Worm (Caenorhabditis elegans) whole organism, L4 larva: ENCODE results near the gene R11.3.

Source experiments
- D1046.2 ChIP-seq: fragments of 200-800 bp; sonication (Bioruptor generic); IDR thresholded peaks from 2 replicates; pipeline ENCODE4 v1.3.6; 2022; ENCODE audit warnings: missing genetic modification characterization, missing compliant biosample characterization
- F10B5.3 ChIP-seq: sonication (generic microtip); optimal IDR thresholded peaks from 2 replicates; lab custom pipeline; 2016; ENCODE audit warnings: mild to moderate bottlenecking, missing genetic modification characterization, missing compliant biosample characterization
- F26F4.8 ChIP-seq: fragments of 200-800 bp; sonication (Bioruptor generic); conservative IDR thresholded peaks from 2 replicates; pipeline ENCODE4 v1.3.6; 2022; ENCODE audit warnings: missing genetic modification characterization, missing compliant biosample characterization
- F37D6.2 ChIP-seq: sonication (generic microtip); optimal IDR thresholded peaks from 2 replicates; lab custom pipeline; 2016; ENCODE audit warnings: mild to moderate bottlenecking, missing genetic modification characterization, missing compliant biosample characterization
- F44E2.7 ChIP-seq: fragments of 200-800 bp; sonication (Bioruptor generic); IDR thresholded peaks from 2 replicates; pipeline ENCODE4 v2.1.2; 2022; ENCODE audit warnings: missing genetic modification characterization, missing compliant biosample characterization
- R02D3.7 ChIP-seq: fragments of 150-350 bp; sonication (generic microtip); optimal IDR thresholded peaks from 3 replicates; lab custom pipeline; 2014; ENCODE audit warnings: missing biosample characterization, missing genetic modification characterization
- ZK337.2 ChIP-seq: fragments of 200-800 bp; sonication (Bioruptor generic); IDR thresholded peaks from 2 replicates; pipeline ENCODE4 v1.3.6; 2022; ENCODE audit warnings: missing genetic modification reagents, missing genetic modification characterization, missing compliant biosample characterization
- aha-1 ChIP-seq: fragments of 150-350 bp; peaks from one replicate; lab custom pipeline; 2014; ENCODE audit warnings: missing biosample characterization, missing genetic modification characterization
- aly-2 ChIP-seq: sonication (generic microtip); optimal IDR thresholded peaks from 2 replicates; lab custom pipeline; 2018; ENCODE audit warnings: missing biosample characterization, missing genetic modification characterization
- attf-4 ChIP-seq: sonication (generic microtip); optimal IDR thresholded peaks from 3 replicates; lab custom pipeline; 2017; ENCODE audit warnings: missing biosample characterization, missing genetic modification characterization
- ces-1 ChIP-seq: fragments of 150-350 bp; sonication (generic microtip); optimal IDR thresholded peaks from 4 replicates; lab custom pipeline; 2014; ENCODE audit warnings: missing biosample characterization, missing genetic modification reagents, missing genetic modification characterization
- daf-16 ChIP-seq, 3 experiments: sonication (generic microtip); optimal IDR thresholded peaks; 2 replicates each; lab custom pipeline; 2016 to 2017; ENCODE audit warnings: missing genetic modification characterization in 3 of 3, missing genetic modification reagents in 3 of 3, mild to moderate bottlenecking in 2 of 3, missing compliant biosample characterization in 2 of 3, missing biosample characterization in 1 of 3, moderate library complexity in 1 of 3
- daf-19 ChIP-seq: fragments of 200-800 bp; sonication (Bioruptor generic); conservative IDR thresholded peaks from 2 replicates; pipeline ENCODE4 v1.3.6; 2022; ENCODE audit warnings: missing genetic modification characterization, missing compliant biosample characterization
- daf-8 ChIP-seq: fragments of 200-800 bp; sonication (Bioruptor generic); IDR thresholded peaks from 2 replicates; pipeline ENCODE4 v1.3.6; 2022; ENCODE audit warnings: missing genetic modification characterization, missing compliant biosample characterization
- dmd-6 ChIP-seq: fragments of 200-800 bp; sonication (Bioruptor generic); IDR thresholded peaks from 2 replicates; pipeline ENCODE4 v1.3.6; 2022; ENCODE audit warnings: missing genetic modification reagents, missing genetic modification characterization, missing compliant biosample characterization
- duxl-1 ChIP-seq: sonication (generic microtip); optimal IDR thresholded peaks from 2 replicates; lab custom pipeline; 2016; ENCODE audit warnings: mild to moderate bottlenecking, missing genetic modification characterization, moderate library complexity, missing compliant biosample characterization; ENCODE audit not compliant: poor library complexity
- fkh-10 ChIP-seq: fragments of 150-350 bp; optimal IDR thresholded peaks from 2 replicates; lab custom pipeline; 2014; ENCODE audit warnings: missing biosample characterization, missing genetic modification reagents, missing genetic modification characterization
- hlh-11 ChIP-seq: fragments of 200-800 bp; sonication (Bioruptor generic); optimal IDR thresholded peaks from 2 replicates; lab custom pipeline; 2018; ENCODE audit warnings: mild to moderate bottlenecking, missing genetic modification characterization, missing compliant biosample characterization
- hlh-30 ChIP-seq: sonication (generic microtip); optimal IDR thresholded peaks from 2 replicates; lab custom pipeline; 2017; ENCODE audit warnings: antibody characterized with exemption, mild to moderate bottlenecking, missing genetic modification characterization, missing compliant biosample characterization; ENCODE audit not compliant: insufficient read depth
- hmg-1.1 ChIP-seq: fragments of 200-800 bp; sonication (Bioruptor generic); IDR thresholded peaks from 2 replicates; pipeline ENCODE4 v1.3.6; 2022; ENCODE audit warnings: missing genetic modification reagents, missing genetic modification characterization, missing compliant biosample characterization
- lin-13 ChIP-seq: fragments of 150-350 bp; optimal IDR thresholded peaks from 2 replicates; lab custom pipeline; 2014; ENCODE audit warnings: missing biosample characterization, missing genetic modification reagents, missing genetic modification characterization
- lin-29 ChIP-seq: fragments of 200-800 bp; sonication (Bioruptor generic); IDR thresholded peaks from 2 replicates; pipeline ENCODE4 v1.3.6; 2022; ENCODE audit warnings: missing genetic modification reagents, missing genetic modification characterization, missing compliant biosample characterization
- lin-39 ChIP-seq: fragments of 150-350 bp; optimal IDR thresholded peaks from 2 replicates; lab custom pipeline; 2014; ENCODE audit warnings: missing biosample characterization, missing genetic modification reagents, missing genetic modification characterization
- lsy-2 ChIP-seq, 2 experiments: fragments of 150-350 bp in 1 of 2; sonication (generic microtip) in 1 of 2; optimal IDR thresholded peaks; 2 replicates each; lab custom pipeline; 2014 to 2017; ENCODE audit warnings: missing biosample characterization in 2 of 2, missing genetic modification characterization in 2 of 2
- madf-5 ChIP-seq, 2 experiments: fragments of 200-800 bp; sonication (Bioruptor generic); IDR thresholded peaks; 2 replicates each; pipeline ENCODE4 v1.3.6; 2022; ENCODE audit warnings: missing compliant biosample characterization in 2 of 2, missing genetic modification characterization in 2 of 2
- mdl-1 ChIP-seq, 2 experiments: fragments of 150-350 bp in 1 of 2; sonication (generic microtip) in 1 of 2; optimal IDR thresholded peaks; 2 replicates each; lab custom pipeline; 2014 to 2017; ENCODE audit warnings: missing biosample characterization in 2 of 2, missing genetic modification characterization in 2 of 2
- mep-1 ChIP-seq: fragments of 150-350 bp; sonication (generic microtip); optimal IDR thresholded peaks from 3 replicates; lab custom pipeline; 2014; ENCODE audit warnings: missing biosample characterization, missing genetic modification characterization
- mes-2 ChIP-seq: sonication (generic microtip); optimal IDR thresholded peaks from 2 replicates; lab custom pipeline; 2016; ENCODE audit warnings: missing genotype, mild to moderate bottlenecking, missing genetic modification characterization, missing compliant biosample characterization; ENCODE audit not compliant: poor library complexity, severe bottlenecking
- mxl-3 ChIP-seq: fragments of 200-800 bp; sonication (Bioruptor generic); optimal IDR thresholded peaks from 2 replicates; lab custom pipeline; 2018; ENCODE audit warnings: mild to moderate bottlenecking, missing genetic modification characterization, missing compliant biosample characterization
- nhr-102 ChIP-seq: sonication (generic microtip); optimal IDR thresholded peaks from 2 replicates; lab custom pipeline; 2016; ENCODE audit warnings: mild to moderate bottlenecking, missing genetic modification characterization, moderate library complexity, missing compliant biosample characterization
- nhr-111 ChIP-seq: fragments of 200-800 bp; sonication (Bioruptor generic); optimal IDR thresholded peaks from 2 replicates; lab custom pipeline; 2018; ENCODE audit warnings: mild to moderate bottlenecking, missing genetic modification characterization, missing compliant biosample characterization
- nhr-237 ChIP-seq: sonication (generic microtip); optimal IDR thresholded peaks from 2 replicates; lab custom pipeline; 2017; ENCODE audit warnings: missing biosample characterization, missing genetic modification characterization
- nhr-28 ChIP-seq: fragments of 150-350 bp; optimal IDR thresholded peaks from 2 replicates; lab custom pipeline; 2014; ENCODE audit warnings: missing biosample characterization, missing genetic modification characterization
- nhr-48 ChIP-seq: sonication (generic microtip); optimal IDR thresholded peaks from 2 replicates; lab custom pipeline; 2016; ENCODE audit warnings: mild to moderate bottlenecking, missing genetic modification characterization, missing compliant biosample characterization
- nhr-76 ChIP-seq: fragments of 150-350 bp; optimal IDR thresholded peaks from 2 replicates; lab custom pipeline; 2014; ENCODE audit warnings: missing biosample characterization, missing genetic modification characterization
- pha-4 ChIP-seq, 2 experiments: fragments of 150-350 bp in 1 of 2; fragments of 200-800 bp in 1 of 2; sonication (Bioruptor generic) in 1 of 2; IDR thresholded peaks in 1 of 2; optimal IDR thresholded peaks in 1 of 2; 2 replicates each; pipeline versions ENCODE4 v1.3.6 to Lab custom; 2014 to 2022; ENCODE audit warnings: missing genetic modification characterization in 2 of 2, missing genetic modification reagents in 2 of 2, missing biosample characterization in 1 of 2, missing compliant biosample characterization in 1 of 2
- php-3 ChIP-seq: fragments of 200-800 bp; sonication (Bioruptor generic); IDR thresholded peaks from 2 replicates; pipeline ENCODE4 v1.3.6; 2022; ENCODE audit warnings: missing genetic modification reagents, missing genetic modification characterization, missing compliant biosample characterization
- rbr-2 ChIP-seq: sonication (generic microtip); optimal IDR thresholded peaks from 2 replicates; lab custom pipeline; 2016; ENCODE audit warnings: missing genotype, missing genetic modification characterization, missing compliant biosample characterization
- set-16 ChIP-seq: fragments of 200-800 bp; sonication (Bioruptor generic); IDR thresholded peaks from 2 replicates; pipeline ENCODE4 v1.3.6; 2022; ENCODE audit warnings: missing genetic modification reagents, missing genetic modification characterization, missing compliant biosample characterization
- skn-1 ChIP-seq: fragments of 150-350 bp; optimal IDR thresholded peaks from 2 replicates; lab custom pipeline; 2014; ENCODE audit warnings: missing biosample characterization, missing genetic modification characterization
- snpc-4 ChIP-seq: fragments of 150-350 bp; optimal IDR thresholded peaks from 2 replicates; lab custom pipeline; 2014; ENCODE audit warnings: missing biosample characterization, missing genetic modification characterization
- spr-1 ChIP-seq: sonication (generic microtip); optimal IDR thresholded peaks from 2 replicates; lab custom pipeline; 2016; ENCODE audit warnings: mild to moderate bottlenecking, missing genetic modification characterization, missing compliant biosample characterization
- vab-7 ChIP-seq: fragments of 200-800 bp; sonication (Bioruptor generic); IDR thresholded peaks from 2 replicates; pipeline ENCODE4 v1.3.6; 2022; ENCODE audit warnings: missing genetic modification reagents, missing genetic modification characterization, missing compliant biosample characterization
- zfp-3 ChIP-seq: fragments of 200-800 bp; sonication (Bioruptor generic); conservative IDR thresholded peaks from 2 replicates; pipeline ENCODE4 v1.3.6; 2022; ENCODE audit warnings: missing genetic modification reagents, missing genetic modification characterization, missing compliant biosample characterization
- zip-11 ChIP-seq: fragments of 200-800 bp; sonication (Bioruptor generic); IDR thresholded peaks from 2 replicates; pipeline ENCODE4 v1.3.6; 2022; ENCODE audit warnings: missing genetic modification characterization, missing compliant biosample characterization

The R11.3 gene

ce11 chrX:16156891-16157290 is 42.2 kb downstream of the R11.3 start:
- TF ChIP-seq dmd-6 (GFP tag; lab: Robert Waterston, UW) (peak; percentile 37; the same call in 1 of the 2 replicates), lin-39 (tag; lab: Kevin White, UChicago) (no peak), mxl-3 (GFP tag; lab: Kevin White, UChicago) (peak; percentile 99), lin-13 (GFP tag; lab: Kevin White, UChicago) (no peak), spr-1 (tag; lab: Kevin White, UChicago) (peak; percentile 5), F10B5.3 (no peak), nhr-28 (tag; lab: Kevin White, UChicago) (peak; percentile 90), hlh-30 (tag; lab: Kevin White, UChicago) (peak; percentile 22), duxl-1 (peak; percentile 32), hlh-11 (tag; lab: Kevin White, UChicago) (peak; percentile 62), nhr-48 (peak; percentile 41), hmg-1.1 (GFP tag; lab: Robert Waterston, UW) (0 out of 2 replicates have a peak, but pooled peaks have one; percentile 34), mes-2 (tag; lab: Kevin White, UChicago) (peak; percentile 5), rbr-2 (tag; lab: Kevin White, UChicago) (peak; percentile 1), mep-1 (tag; lab: Kevin White, UChicago) (peak; percentile 55), mdl-1 (tag; optimal IDR thresholded peaks at IDR 0.05; lab: Kevin White, UChicago) (peak in 1 of 2 experiments; percentile 60)

ce11 chrX:16155216-16155991 is 43.6 kb downstream of the R11.3 start:
- TF ChIP-seq R02D3.7 (tag; lab: Kevin White, UChicago) (no peak), daf-19 (GFP tag; lab: Robert Waterston, UW) (no peak), nhr-76 (tag; lab: Kevin White, UChicago) (no peak), php-3 (GFP tag; lab: Robert Waterston, UW) (no peak), lsy-2 (tag; optimal IDR thresholded peaks at IDR 0.05; lab: Kevin White, UChicago) (peak in 1 of 2 experiments; percentile 1), vab-7 (no peak), zfp-3 (GFP tag; lab: Robert Waterston, UW) (no peak), dmd-6 (GFP tag; lab: Robert Waterston, UW) (no peak), set-16 (GFP tag; lab: Robert Waterston, UW) (peak; percentile 27), skn-1 (tag; lab: Kevin White, UChicago) (no peak), aha-1 (tag; lab: Kevin White, UChicago) (peak; percentile 58), F37D6.2 (tag; lab: Kevin White, UChicago) (no peak), D1046.2 (GFP tag; lab: Robert Waterston, UW) (no peak), snpc-4 (tag; lab: Kevin White, UChicago) (no peak), spr-1 (tag; lab: Kevin White, UChicago) (no peak), ZK337.2 (GFP tag; lab: Robert Waterston, UW) (no peak), daf-8 (no peak), F44E2.7 (GFP tag; lab: Robert Waterston, UW) (no peak), daf-16 (GFP tag; optimal IDR thresholded peaks at IDR 0.05; lab: Kevin White, UChicago) (peak in 1 of 2 experiments; percentile 80), daf-16 (tag; optimal IDR thresholded peaks at IDR 0.05; lab: Kevin White, UChicago) (no peak), lin-39 (tag; lab: Kevin White, UChicago) (no peak), duxl-1 (no peak), lin-29 (GFP tag; lab: Robert Waterston, UW) (no peak), hlh-30 (tag; lab: Kevin White, UChicago) (peak; percentile 7), madf-5 (GFP tag; IDR thresholded peaks at IDR 0.05; lab: Robert Waterston, UW) (no peak), zip-11 (GFP tag; lab: Robert Waterston, UW) (no peak), hmg-1.1 (GFP tag; lab: Robert Waterston, UW) (0 out of 2 replicates have a peak, but pooled peaks have one; percentile 32), rbr-2 (tag; lab: Kevin White, UChicago) (no peak), nhr-111 (GFP tag; lab: Kevin White, UChicago) (no peak), fkh-10 (no peak), aly-2 (tag; lab: Kevin White, UChicago) (no peak), pha-4 (GFP tag; IDR thresholded peaks at IDR 0.05; lab: Robert Waterston, UW) (no peak), pha-4 (tag; optimal IDR thresholded peaks at IDR 0.05; lab: Kevin White, UChicago) (no peak), hlh-11 (tag; lab: Kevin White, UChicago) (peak; percentile 38), nhr-102 (tag; lab: Kevin White, UChicago) (no peak), mep-1 (tag; lab: Kevin White, UChicago) (no peak), ces-1 (GFP tag; lab: Kevin White, UChicago) (no peak), F26F4.8 (GFP tag; lab: Robert Waterston, UW) (no peak), nhr-237 (no peak), attf-4 (tag; lab: Kevin White, UChicago) (no peak)
